Fruit fly (Drosophila melanogaster): ENCODE results near the gene CG43235.
"Not testable (repeated sequence)": the region's sequence is repeated elsewhere in the genome, so short reads cannot be mapped to it uniquely, and the experiment has no call there.

CG43235 gene

DNA sequence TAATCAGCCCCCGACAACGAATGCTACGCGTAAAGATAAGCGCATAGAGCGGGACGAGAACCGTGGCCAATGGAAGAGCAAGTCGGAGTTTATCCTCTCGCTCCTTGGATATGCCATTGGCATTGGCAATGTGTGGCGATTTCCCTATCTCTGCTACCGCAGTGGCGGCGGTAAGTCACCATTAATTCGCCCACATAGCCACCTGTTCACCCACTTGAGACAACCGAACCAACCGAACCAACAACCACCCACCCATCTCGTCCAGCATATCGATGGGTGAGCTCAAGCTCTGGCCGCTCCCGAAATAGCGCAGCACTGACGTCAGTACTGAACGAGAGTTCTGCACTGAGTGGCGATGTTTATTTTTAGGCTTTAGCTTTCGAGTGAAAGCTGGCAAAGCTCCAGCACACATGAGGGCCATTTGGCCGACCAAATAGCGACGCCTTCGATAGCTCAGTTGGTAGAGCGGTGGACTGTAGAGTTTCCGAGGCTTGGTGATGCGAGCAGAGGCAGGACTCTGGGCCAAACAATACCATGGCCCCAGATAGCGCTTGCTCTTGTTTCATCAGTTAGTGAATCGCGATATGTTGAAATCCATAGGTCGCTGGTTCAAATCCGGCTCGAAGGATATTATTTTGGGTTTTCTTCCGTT is 18.3 kb downstream of the CG43235 start:
- TF ChIP-seq noc (tag; optimal IDR thresholded peaks at IDR 0.05): no peak

dm6 chr2L:7716545-7716944 is 23.7 kb downstream of the CG43235 start, which contains the start of gene CG33296:
Gene CG33296 (minus strand): TSS chr2L:7716645.
- no peak for TF ChIP-seq noc (tag; optimal IDR thresholded peaks at IDR 0.05)

dm6 chr2L:7719387-7719786 is 26.6 kb downstream of the CG43235 start, which contains the start of gene CG13793:
Gene CG13793 (minus strand): TSS chr2L:7719487.
- TF ChIP-seq noc (tag; optimal IDR thresholded peaks at IDR 0.05): no peak

dm6 chr2L:7722102-7722501 is 29.3 kb downstream of the CG43235 start:
- TF ChIP-seq noc (tag; optimal IDR thresholded peaks at IDR 0.05): no peak

dm6 chr2L:7722723-7723122 is 29.9 kb downstream of the CG43235 start, which contains the start of gene CG13794:
Gene CG13794 (minus strand): TSS chr2L:7722823.
- TF ChIP-seq noc (tag; optimal IDR thresholded peaks at IDR 0.05): no peak

DNA sequence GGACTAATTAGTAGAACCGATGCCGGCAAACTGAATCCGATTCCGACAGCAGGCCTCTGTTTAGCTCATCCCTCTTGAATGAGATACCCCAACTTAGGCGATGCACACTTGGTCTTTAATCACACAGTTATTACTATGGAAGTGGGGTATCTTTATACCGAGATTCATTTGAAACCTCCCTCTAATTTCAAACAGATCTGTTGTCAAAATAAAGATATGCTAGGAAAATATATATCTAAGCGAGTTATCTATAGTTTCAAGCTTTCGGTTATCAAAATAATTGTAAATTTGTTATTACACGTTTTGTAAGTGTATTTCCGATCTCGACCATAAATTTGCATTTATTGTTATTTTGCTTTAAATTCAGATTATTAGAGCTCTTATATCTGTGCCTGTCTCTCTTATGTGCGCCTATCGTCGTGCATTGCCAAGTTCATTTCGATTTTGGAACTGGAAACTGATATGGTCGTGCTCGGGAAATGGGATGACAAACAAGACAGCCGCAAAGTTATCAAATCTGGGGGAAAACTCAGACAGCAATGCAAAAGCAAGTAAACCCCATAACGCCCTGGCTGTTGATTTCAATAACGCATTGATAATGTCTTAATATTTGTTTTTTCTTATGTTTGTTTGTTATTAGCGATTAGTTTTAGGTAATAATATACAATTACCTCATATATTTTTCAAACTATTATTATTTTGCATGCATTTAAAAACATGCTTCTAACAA is 33.6 kb downstream of the CG43235 start, which contains the start of gene CG13795:
TSS of gene CG13795 (minus strand) at position 31 of the 730 bp plus-strand sequence.
- peak; percentile 55 for TF ChIP-seq noc (tag; optimal IDR thresholded peaks at IDR 0.05)

dm6 chr2L:7732570-7732969 is 39.7 kb downstream of the CG43235 start, which contains the start of gene CG13796:
Gene CG13796 (minus strand): TSS chr2L:7732670.
- not testable (repeated sequence) for TF ChIP-seq noc (tag; optimal IDR thresholded peaks at IDR 0.05)

DNA sequence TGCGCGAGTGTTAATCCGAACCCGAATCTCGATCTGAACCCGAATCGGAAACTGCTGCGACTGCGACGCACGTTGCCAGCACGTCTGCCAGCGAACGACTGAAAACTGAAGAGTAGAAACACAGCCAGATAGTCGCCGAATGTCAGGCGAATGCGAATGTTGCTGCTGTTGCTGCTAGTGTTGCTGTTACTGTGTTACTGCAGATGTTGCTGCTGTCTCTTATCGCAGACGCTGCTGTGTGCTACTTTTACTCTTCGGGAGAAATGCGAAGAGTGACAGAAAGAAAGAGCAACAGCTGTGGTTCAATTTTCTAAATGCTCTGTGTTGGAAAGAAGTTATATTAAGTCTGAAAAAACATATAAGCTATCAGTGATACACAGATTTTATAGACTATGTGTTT is 45.9 kb downstream of the CG43235 start, which contains the start of gene CG31904:
TSS of gene CG31904 (minus strand) at position 101 of the 400 bp plus-strand sequence.
- not testable (repeated sequence) for TF ChIP-seq noc (tag; optimal IDR thresholded peaks at IDR 0.05)

dm6 chr2L:7741437-7741836 is 48.6 kb downstream of the CG43235 start, which contains the start of gene Acp1:
Gene Acp1 (minus strand): TSS chr2L:7741537.
- no peak for TF ChIP-seq noc (tag; optimal IDR thresholded peaks at IDR 0.05)
